Fruit fly (Drosophila melanogaster) whole organism, embryonic: Measurements from ENCODE around the gene RtcB.

Source experiments
- Antp ChIP-seq: fragments of 200-800 bp; sonication (Bioruptor generic); optimal IDR thresholded peaks from 3 replicates; lab custom pipeline; 2016; ENCODE audit warnings: missing biosample characterization, missing genetic modification characterization
- Atf3 ChIP-seq: fragments of 200-800 bp; sonication (Bioruptor generic); optimal IDR thresholded peaks from 3 replicates; lab custom pipeline; 2016; ENCODE audit warnings: missing biosample characterization, missing genetic modification characterization
- Awh ChIP-seq: fragments of 200-800 bp; sonication (Bioruptor generic); IDR thresholded peaks from 2 replicates; pipeline ENCODE4, ENCODE4 v1.3.6; 2022; ENCODE audit warnings: missing biosample characterization, missing genetic modification characterization
- B-H1 ChIP-seq: fragments of 200-800 bp; sonication (Bioruptor generic); IDR thresholded peaks from 3 replicates; pipeline ENCODE4 v1.3.6; 2022; ENCODE audit warnings: missing biosample characterization, missing genetic modification characterization
- Bgb ChIP-seq: fragments of 200-800 bp; sonication (Bioruptor generic); IDR thresholded peaks from 2 replicates; pipeline ENCODE4 v1.3.6; 2022; ENCODE audit warnings: missing biosample characterization, missing genetic modification characterization; ENCODE audit not compliant: partially characterized antibody
- CG10543 ChIP-seq: fragments of 200-800 bp; sonication (Bioruptor generic); optimal IDR thresholded peaks from 3 replicates; lab custom pipeline; 2017; ENCODE audit warnings: missing biosample characterization, mild to moderate bottlenecking, missing genetic modification characterization, moderate library complexity
- CG11093 ChIP-seq: fragments of 200-800 bp; sonication (Bioruptor generic); IDR thresholded peaks from 3 replicates; pipeline ENCODE4 v1.3.6; 2022; ENCODE audit warnings: missing biosample characterization, missing genetic modification characterization
- CG1647 ChIP-seq: fragments of 200-800 bp; sonication (Bioruptor generic); optimal IDR thresholded peaks from 3 replicates; lab custom pipeline; 2016; ENCODE audit warnings: missing biosample characterization, missing genetic modification characterization
- CG17328 ChIP-seq: fragments of 200-800 bp; sonication (Bioruptor generic); IDR thresholded peaks from 2 replicates; pipeline ENCODE4 v1.3.6; 2022; ENCODE audit warnings: missing biosample characterization, missing genetic modification characterization
- CG1832 ChIP-seq: fragments of 200-800 bp; sonication (Bioruptor generic); optimal IDR thresholded peaks from 2 replicates; lab custom pipeline; 2017; ENCODE audit warnings: missing biosample characterization, mild to moderate bottlenecking, missing genetic modification characterization, inconsistent platforms
- CG18619 ChIP-seq: fragments of 200-800 bp; sonication (Bioruptor generic); optimal IDR thresholded peaks from 3 replicates; lab custom pipeline; 2017; ENCODE audit warnings: missing biosample characterization, mild to moderate bottlenecking, missing genetic modification characterization
- CG2678 ChIP-seq: fragments of 200-800 bp; sonication (Bioruptor generic); optimal IDR thresholded peaks from 3 replicates; lab custom pipeline; 2019; ENCODE audit warnings: missing biosample characterization, mild to moderate bottlenecking, missing genetic modification characterization, moderate library complexity
- CG3407 ChIP-seq: fragments of 200-800 bp; sonication (Bioruptor generic); optimal IDR thresholded peaks from 2 replicates; lab custom pipeline; 2018; ENCODE audit warnings: missing biosample characterization, mild to moderate bottlenecking, missing genetic modification characterization
- CG3847 ChIP-seq: fragments of 200-800 bp; sonication (Bioruptor generic); IDR thresholded peaks from 2 replicates; pipeline ENCODE4 v1.3.6; 2022; ENCODE audit warnings: missing biosample characterization, missing genetic modification characterization
- CG3995 ChIP-seq: fragments of 200-800 bp; sonication (Bioruptor generic); optimal IDR thresholded peaks from 3 replicates; lab custom pipeline; 2016; ENCODE audit warnings: missing biosample characterization, missing genetic modification characterization
- CG6854 ChIP-seq: fragments of 200-800 bp; sonication (Bioruptor generic); optimal IDR thresholded peaks from 3 replicates; lab custom pipeline; 2017; ENCODE audit warnings: missing biosample characterization, mild to moderate bottlenecking, missing genetic modification characterization
- CG7928 ChIP-seq: fragments of 200-800 bp; sonication (Bioruptor generic); optimal IDR thresholded peaks from 2 replicates; lab custom pipeline; 2017; ENCODE audit warnings: missing biosample characterization, mild to moderate bottlenecking, missing genetic modification characterization
- CHES-1-like ChIP-seq: fragments of 200-800 bp; sonication (Bioruptor generic); optimal IDR thresholded peaks from 2 replicates; lab custom pipeline; 2016; ENCODE audit warnings: missing biosample characterization, missing genetic modification characterization
- Dad ChIP-seq: fragments of 200-800 bp; sonication (Bioruptor generic); optimal IDR thresholded peaks from 3 replicates; lab custom pipeline; 2016; ENCODE audit warnings: missing biosample characterization, missing genetic modification characterization
- Dfd ChIP-seq, 2 experiments: fragments of >200 bp; optimal IDR thresholded peaks; 2 replicates each; lab custom pipeline; 2017; ENCODE audit warnings: missing biosample characterization in 2 of 2, missing genetic modification characterization in 2 of 2
- Fer2 ChIP-seq: fragments of 200-800 bp; sonication (Bioruptor generic); optimal IDR thresholded peaks from 2 replicates; lab custom pipeline; 2018; ENCODE audit warnings: missing biosample characterization, mild to moderate bottlenecking, missing genetic modification characterization, moderate library complexity
- H15 ChIP-seq: fragments of 200-800 bp; sonication (Bioruptor generic); IDR thresholded peaks from 3 replicates; pipeline ENCODE4 v1.3.6; 2022; ENCODE audit warnings: missing biosample characterization, missing genetic modification characterization
- Hand ChIP-seq: fragments of 200-800 bp; sonication (Bioruptor generic); optimal IDR thresholded peaks from 2 replicates; lab custom pipeline; 2017; ENCODE audit warnings: mild to moderate bottlenecking, missing biosample characterization, missing genetic modification reagents, missing genetic modification characterization
- Hr39 ChIP-seq: fragments of >200 bp; optimal IDR thresholded peaks from 2 replicates; lab custom pipeline; 2017
- Mrtf ChIP-seq: fragments of 200-800 bp; sonication (Bioruptor generic); IDR thresholded peaks from 3 replicates; pipeline ENCODE4 v1.3.6; 2022; ENCODE audit warnings: missing biosample characterization, missing genetic modification characterization
- NC2α ChIP-seq: fragments of 200-800 bp; sonication (Bioruptor generic); optimal IDR thresholded peaks from 2 replicates; lab custom pipeline; 2016; ENCODE audit warnings: missing biosample characterization, missing genetic modification characterization
- Nf-YA ChIP-seq: fragments of 200-800 bp; sonication (Bioruptor generic); IDR thresholded peaks from 2 replicates; pipeline ENCODE4 v1.3.6; 2022; ENCODE audit warnings: missing biosample characterization, missing genetic modification characterization
- Poxn ChIP-seq: fragments of 200-800 bp; sonication (Bioruptor generic); IDR thresholded peaks from 2 replicates; pipeline ENCODE4 v1.3.6; 2022; ENCODE audit warnings: missing biosample characterization, missing genetic modification characterization
- Six4 ChIP-seq: fragments of 200-800 bp; sonication (Bioruptor generic); optimal IDR thresholded peaks from 2 replicates; lab custom pipeline; 2016; ENCODE audit warnings: missing biosample characterization, missing genetic modification characterization
- Sry-β ChIP-seq: fragments of 200-800 bp; sonication (Bioruptor generic); optimal IDR thresholded peaks from 2 replicates; lab custom pipeline; 2018; ENCODE audit warnings: missing biosample characterization, mild to moderate bottlenecking, missing genetic modification characterization, moderate library complexity
- bsh ChIP-seq, 2 experiments: fragments of 200-800 bp; sonication (Bioruptor generic); optimal IDR thresholded peaks; 2 replicates each; lab custom pipeline; 2017 to 2018; ENCODE audit warnings: mild to moderate bottlenecking in 2 of 2, missing biosample characterization in 2 of 2, missing genetic modification characterization in 2 of 2, moderate library complexity in 1 of 2
- eve ChIP-seq, 2 experiments: fragments of >200 bp; optimal IDR thresholded peaks; 2 replicates each; lab custom pipeline; 2017; ENCODE audit warnings: missing biosample characterization in 2 of 2, missing genetic modification characterization in 2 of 2
- fd102C ChIP-seq: fragments of 200-800 bp; sonication (Bioruptor generic); optimal IDR thresholded peaks from 2 replicates; lab custom pipeline; 2018; ENCODE audit warnings: missing biosample characterization, mild to moderate bottlenecking, missing genetic modification characterization, moderate library complexity
- fd96Cb ChIP-seq: fragments of 200-800 bp; sonication (Bioruptor generic); optimal IDR thresholded peaks from 2 replicates; lab custom pipeline; 2018; ENCODE audit warnings: missing biosample characterization, mild to moderate bottlenecking, missing genetic modification characterization, moderate library complexity
- gfzf ChIP-seq: fragments of 200-800 bp; sonication (Bioruptor generic); optimal IDR thresholded peaks from 2 replicates; lab custom pipeline; 2016; ENCODE audit warnings: missing biosample characterization, mild to moderate bottlenecking, missing genetic modification characterization, moderate library complexity
- grn ChIP-seq: fragments of 200-800 bp; sonication (Bioruptor generic); optimal IDR thresholded peaks from 3 replicates; lab custom pipeline; 2017; ENCODE audit warnings: missing biosample characterization, missing genetic modification characterization
- kah ChIP-seq: fragments of 200-800 bp; sonication (Bioruptor generic); optimal IDR thresholded peaks from 2 replicates; lab custom pipeline; 2018; ENCODE audit warnings: missing biosample characterization, mild to moderate bottlenecking, missing genetic modification characterization
- kay ChIP-seq: fragments of 200-800 bp; sonication (Bioruptor generic); optimal IDR thresholded peaks from 2 replicates; lab custom pipeline; 2016; ENCODE audit warnings: missing biosample characterization, missing genetic modification characterization
- lab ChIP-seq: fragments of 200-800 bp; sonication (Bioruptor generic); optimal IDR thresholded peaks from 3 replicates; lab custom pipeline; 2017; ENCODE audit warnings: missing biosample characterization, missing genetic modification characterization, mild to moderate bottlenecking, moderate library complexity, missing genetic modification reagents
- lilli ChIP-seq: fragments of 200-800 bp; sonication (Bioruptor generic); optimal IDR thresholded peaks from 3 replicates; lab custom pipeline; 2016; ENCODE audit warnings: missing biosample characterization, missing genetic modification characterization
- mld ChIP-seq: fragments of 200-800 bp; sonication (Bioruptor generic); IDR thresholded peaks from 3 replicates; pipeline ENCODE4 v1.3.6; 2022; ENCODE audit warnings: missing biosample characterization, missing genetic modification characterization; ENCODE audit not compliant: partially characterized antibody
- nerfin-1 ChIP-seq: fragments of 200-800 bp; sonication (Bioruptor generic); optimal IDR thresholded peaks from 3 replicates; lab custom pipeline; 2019; ENCODE audit warnings: missing biosample characterization, mild to moderate bottlenecking, missing genetic modification characterization, moderate library complexity
- nom ChIP-seq: fragments of 200-800 bp; sonication (Bioruptor generic); optimal IDR thresholded peaks from 2 replicates; lab custom pipeline; 2017; ENCODE audit warnings: missing biosample characterization, missing genetic modification characterization, mild to moderate bottlenecking, moderate library complexity, missing genetic modification reagents
- otp ChIP-seq: fragments of 200-800 bp; sonication (Bioruptor generic); IDR thresholded peaks from 3 replicates; pipeline ENCODE4, ENCODE4 v1.3.6; 2022; ENCODE audit warnings: missing biosample characterization, missing genetic modification characterization
- peb ChIP-seq: fragments of 200-800 bp; sonication (Bioruptor generic); IDR thresholded peaks from 2 replicates; pipeline ENCODE4 v1.3.6; 2022; ENCODE audit warnings: missing biosample characterization, missing genetic modification characterization
- pita ChIP-seq: fragments of 200-800 bp; sonication (Bioruptor generic); optimal IDR thresholded peaks from 2 replicates; lab custom pipeline; 2017; ENCODE audit warnings: missing biosample characterization, mild to moderate bottlenecking, missing genetic modification characterization
- pum ChIP-seq: fragments of 200-800 bp; sonication (Bioruptor generic); optimal IDR thresholded peaks from 2 replicates; lab custom pipeline; 2016; ENCODE audit warnings: missing biosample characterization, missing genetic modification characterization
- repo ChIP-seq: fragments of 200-800 bp; sonication (Bioruptor generic); optimal IDR thresholded peaks from 2 replicates; lab custom pipeline; 2016; ENCODE audit warnings: missing biosample characterization, missing genetic modification characterization
- scrt ChIP-seq: fragments of 200-800 bp; sonication (Bioruptor generic); optimal IDR thresholded peaks from 2 replicates; lab custom pipeline; 2018; ENCODE audit warnings: missing biosample characterization, mild to moderate bottlenecking, missing genetic modification characterization, moderate library complexity
- tgo ChIP-seq: fragments of 200-800 bp; sonication (Bioruptor generic); IDR thresholded peaks from 3 replicates; pipeline ENCODE4 v1.3.6; 2022; ENCODE audit warnings: missing biosample characterization, missing genetic modification characterization
- tup ChIP-seq: fragments of 200-800 bp; sonication (Bioruptor generic); optimal IDR thresholded peaks from 2 replicates; lab custom pipeline; 2016; ENCODE audit warnings: missing biosample characterization, mild to moderate bottlenecking, missing genetic modification characterization, moderate library complexity
- zf30C ChIP-seq: fragments of 200-800 bp; sonication (Bioruptor generic); optimal IDR thresholded peaks from 3 replicates; lab custom pipeline; 2018; ENCODE audit warnings: missing biosample characterization, mild to moderate bottlenecking, missing genetic modification characterization

RtcB gene

dm6 chr2L:19453381-19453780 lies 22.9 kb downstream of the RtcB start, which contains the start of gene Top2 (continued):
- TF ChIP-seq pita (GFP tag; lab: Kevin White, UChicago) (peak; percentile 95), Dad (peak; percentile 3), Antp (peak; percentile 43), lab (GFP tag; lab: Kevin White, UChicago) (no peak), Poxn (GFP tag; lab: Robert Waterston, UW) (no peak), Bgb (GFP tag; lab: Robert Waterston, UW) (peak; percentile 91), CG6854 (no peak), CHES-1-like (GFP tag; lab: Kevin White, UChicago) (peak; percentile 67), CG18619 (GFP tag; lab: Kevin White, UChicago) (no peak), CG10543 (no peak), zf30C (no peak), Hr39 (lab: Kevin White, UChicago) (no peak), NC2α (GFP tag; lab: Kevin White, UChicago) (no peak), eve (GFP tag; optimal IDR thresholded peaks at IDR 0.05; lab: Kevin White, UChicago) (no peak), nom (no peak), pum (GFP tag; lab: Kevin White, UChicago) (peak; percentile 28), CG1832 (GFP tag; lab: Kevin White, UChicago) (no peak), CG3995 (GFP tag; lab: Kevin White, UChicago) (peak; percentile 100), gfzf (GFP tag; lab: Kevin White, UChicago) (peak; percentile 61), tgo (GFP tag; lab: Robert Waterston, UW) (no peak), Six4 (GFP tag; lab: Kevin White, UChicago) (no peak), nerfin-1 (tag; lab: Kevin White, UChicago) (no peak), fd96Cb (no peak), Nf-YA (GFP tag; lab: Robert Waterston, UW) (no peak), grn (no peak), tup (GFP tag; lab: Kevin White, UChicago) (no peak), CG2678 (tag; lab: Kevin White, UChicago) (no peak), CG7928 (GFP tag; lab: Kevin White, UChicago) (peak; percentile 63), Awh (GFP tag; lab: Robert Waterston, UW) (no peak), kah (no peak), repo (peak; percentile 7), B-H1 (GFP tag; lab: Robert Waterston, UW) (no peak), Dfd (GFP tag; optimal IDR thresholded peaks at IDR 0.05; lab: Kevin White, UChicago) (no peak), H15 (no peak), CG3847 (GFP tag; lab: Robert Waterston, UW) (peak; percentile 55; the same call in 1 of the 2 replicates), lilli (GFP tag; lab: Kevin White, UChicago) (peak; percentile 55), CG11093 (GFP tag; lab: Robert Waterston, UW) (no peak), otp (GFP tag; lab: Robert Waterston, UW) (no peak), Atf3 (GFP tag; lab: Kevin White, UChicago) (no peak), CG17328 (no peak), fd102C (no peak), peb (GFP tag; lab: Robert Waterston, UW) (no peak), bsh (GFP tag; optimal IDR thresholded peaks at IDR 0.05; lab: Kevin White, UChicago) (no peak), Mrtf (GFP tag; lab: Robert Waterston, UW) (no peak), Fer2 (no peak), mld (peak; percentile 68; the same call in 1 of the 3 replicates), CG1647 (GFP tag; lab: Kevin White, UChicago) (no peak), CG3407 (GFP tag; lab: Kevin White, UChicago) (no peak), scrt (GFP tag; lab: Kevin White, UChicago) (peak; percentile 65), kay (GFP tag; lab: Kevin White, UChicago) (no peak), Sry-β (GFP tag; lab: Kevin White, UChicago) (peak; percentile 50), Hand (no peak)
